Worm (Caenorhabditis elegans): ENCODE measurements around the gene Y105C5A.26.
A peak's percentile ranks its signal among the peaks of the same experiment; 100 is the strongest.
"Not testable (repeated sequence)": the region's sequence is repeated elsewhere in the genome, so short reads cannot be mapped to it uniquely, and the experiment has no call there.

The Y105C5A.26 gene

ce11 chrIV:15646418-15647220 lies 34.7 kb downstream of the Y105C5A.26 start, which contains the start of the genes Y105C5A.1268 and Y105C5A.1272 (continued):
- TF ChIP-seq gei-8 (GFP tag; optimal IDR thresholded peaks at IDR 0.05) (peak; percentile 19), nhr-102 (tag; optimal IDR thresholded peaks at IDR 0.05) (peak; percentile 83), daf-16 (GFP tag; optimal IDR thresholded peaks at IDR 0.05) (peak in 1 of 2 experiments; percentile 12), daf-16 (tag; optimal IDR thresholded peaks at IDR 0.05) (peak; percentile 82), nhr-48 (tag; optimal IDR thresholded peaks at IDR 0.05) (peak; percentile 52), ztf-7 (tag; optimal IDR thresholded peaks at IDR 0.05) (peak; percentile 64), rbr-2 (tag; optimal IDR thresholded peaks at IDR 0.05) (peak; percentile 92), mxl-3 (GFP tag; optimal IDR thresholded peaks at IDR 0.05) (peak; percentile 61), hmg-1.1 (GFP tag; IDR thresholded peaks at IDR 0.05) (peak; percentile 98), tra-1 (GFP tag; IDR thresholded peaks at IDR 0.05) (0 out of 2 replicates have a peak, but pooled peaks have one; percentile 21), zfp-3 (GFP tag; conservative IDR thresholded peaks at IDR 0.05) (0 out of 2 replicates have a peak, but pooled peaks have one; percentile 51), mdl-1 (tag; optimal IDR thresholded peaks at IDR 0.05) (peak; percentile 47 to 74), unc-62 (GFP tag; optimal IDR thresholded peaks at IDR 0.05 in 1 of 2) (peak in 1 of 2 experiments; percentile 99), spr-1 (tag; optimal IDR thresholded peaks at IDR 0.05) (peak; percentile 72), nhr-6 (tag; optimal IDR thresholded peaks at IDR 0.05) (peak; percentile 82), mes-2 (tag; optimal IDR thresholded peaks at IDR 0.05; ENCODE audit: poor library complexity, severe bottlenecking) (peak; percentile 75), ceh-20 (GFP tag; IDR thresholded peaks at IDR 0.05) (peak; percentile 77), F10B5.3 (tag; optimal IDR thresholded peaks at IDR 0.05) (peak; percentile 53), zag-1 (tag; optimal IDR thresholded peaks at IDR 0.05) (peak; percentile 34), hlh-30 (tag; optimal IDR thresholded peaks at IDR 0.05; ENCODE audit: insufficient read depth) (peak; percentile 93), spr-3 (GFP tag; optimal IDR thresholded peaks at IDR 0.05) (peak; percentile 22), dve-1 (tag; optimal IDR thresholded peaks at IDR 0.05; ENCODE audit: insufficient read depth) (peak; percentile 85), snpc-1.2 (GFP tag; IDR thresholded peaks at IDR 0.05) (0 out of 2 replicates have a peak, but pooled peaks have one; percentile 44), lin-13 (GFP tag; optimal IDR thresholded peaks at IDR 0.05) (peak; percentile 57), duxl-1 (tag; optimal IDR thresholded peaks at IDR 0.05; ENCODE audit: poor library complexity) (peak; percentile 94), ces-1 (GFP tag; optimal IDR thresholded peaks at IDR 0.05) (peak; percentile 55), lin-1 (GFP tag; IDR thresholded peaks at IDR 0.05) (peak; percentile 40; the same call in 1 of the 2 replicates), nhr-28 (tag; optimal IDR thresholded peaks at IDR 0.05) (peak; percentile 68), ctbp-1 (GFP tag; IDR thresholded peaks at IDR 0.05) (peak; percentile 90), hif-1 (tag; optimal IDR thresholded peaks at IDR 0.05) (peak in 1 of 2 experiments; percentile 64), fkh-10 (GFP tag; optimal IDR thresholded peaks at IDR 0.05) (peak; percentile 56), pha-4 (GFP tag; IDR thresholded peaks at IDR 0.05) (peak; percentile 72), pha-4 (tag; optimal IDR thresholded peaks at IDR 0.05) (peak; percentile 36), daf-19 (GFP tag; conservative IDR thresholded peaks at IDR 0.05) (peak; percentile 81; the same call in 1 of the 2 replicates), F37D6.2 (tag; optimal IDR thresholded peaks at IDR 0.05) (peak; percentile 86), T26A8.4 (GFP tag; IDR thresholded peaks at IDR 0.05) (peak; percentile 78), nhr-11 (tag; optimal IDR thresholded peaks at IDR 0.05) (peak; percentile 38), T20F7.1 (GFP tag; optimal IDR thresholded peaks at IDR 0.05) (peak; percentile 82), hlh-11 (tag; optimal IDR thresholded peaks at IDR 0.05) (peak; percentile 88), nhr-42 (GFP tag; IDR thresholded peaks at IDR 0.05) (peak; percentile 60; the same call in 1 of the 2 replicates), zfp-2 (tag; optimal IDR thresholded peaks at IDR 0.05) (peak; percentile 28), nhr-25 (tag; optimal IDR thresholded peaks at IDR 0.05; ENCODE audit: borderline replicate concordance, insufficient read depth) (peak; percentile 47), aha-1 (tag) (peak; percentile 99), lsy-2 (tag; optimal IDR thresholded peaks at IDR 0.05) (peak; percentile 83 to 92)
- TF ChIP-seq unc-62 (tag; optimal IDR thresholded peaks at IDR 0.05) = not testable (repeated sequence)

All from whole organism, L4 larva.